Fruit fly (Drosophila melanogaster): ENCODE data around the gene Pomp.

The Pomp gene

dm6 chr2L:20761951-20762538 is 25.4 kb upstream of the Pomp start (continued):
- TF ChIP-seq CG31627 (GFP tag; optimal IDR thresholded peaks at IDR 0.05) (peak; percentile 59), Eip75B (GFP tag; optimal IDR thresholded peaks at IDR 0.05) (peak; percentile 57), Met (GFP tag; optimal IDR thresholded peaks at IDR 0.05) (peak; percentile 83), CG15336 (GFP tag; IDR thresholded peaks at IDR 0.05) (peak; percentile 84), svp (GFP tag) (peak; percentile 91), Blimp-1 (GFP tag; optimal IDR thresholded peaks at IDR 0.05) (peak; percentile 48), esn (GFP tag; optimal IDR thresholded peaks at IDR 0.05) (peak; percentile 86), net (GFP tag; optimal IDR thresholded peaks at IDR 0.05) (peak; percentile 81), CG8319 (GFP tag; optimal IDR thresholded peaks at IDR 0.05) (peak; percentile 69), ss (GFP tag; optimal IDR thresholded peaks at IDR 0.05) (peak; percentile 58 to 74), CG10669 (GFP tag; optimal IDR thresholded peaks at IDR 0.05) (peak; percentile 80), Eip78C (GFP tag) (peak; percentile 95), eg (GFP tag; IDR thresholded peaks at IDR 0.05) (peak; percentile 86), CG8119 (GFP tag; IDR thresholded peaks at IDR 0.05) (peak; percentile 79), cyc (GFP tag; optimal IDR thresholded peaks at IDR 0.05) (peak; percentile 77), Sox15 (GFP tag; optimal IDR thresholded peaks at IDR 0.05) (peak; percentile 67), CG11294 (GFP tag; IDR thresholded peaks at IDR 0.05) (peak; percentile 76), Hr38 (GFP tag; optimal IDR thresholded peaks at IDR 0.05) (no peak)

DNA sequence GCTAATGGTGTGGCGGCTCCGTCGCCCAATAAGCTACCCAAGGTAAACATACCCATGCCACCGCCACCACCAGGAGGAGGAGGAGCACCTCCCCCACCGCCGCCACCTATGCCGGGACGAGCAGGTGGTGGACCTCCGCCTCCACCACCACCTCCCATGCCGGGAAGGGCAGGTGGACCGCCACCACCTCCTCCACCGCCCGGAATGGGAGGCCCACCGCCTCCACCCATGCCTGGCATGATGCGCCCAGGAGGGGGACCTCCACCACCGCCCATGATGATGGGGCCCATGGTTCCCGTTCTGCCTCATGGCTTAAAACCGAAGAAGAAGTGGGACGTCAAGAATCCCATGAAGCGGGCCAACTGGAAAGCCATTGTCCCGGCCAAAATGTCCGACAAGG is 22.8 kb upstream of the Pomp start:
- TF ChIP-seq Sox14 (GFP tag; optimal IDR thresholded peaks at IDR 0.05) (no peak), CG3919 (GFP tag; optimal IDR thresholded peaks at IDR 0.05) (no peak), Sox15 (GFP tag; optimal IDR thresholded peaks at IDR 0.05) (no peak), CG34406 (GFP tag; optimal IDR thresholded peaks at IDR 0.05) (no peak), CG10631 (GFP tag; optimal IDR thresholded peaks at IDR 0.05) (no peak), Ets21C (GFP tag; optimal IDR thresholded peaks at IDR 0.05) (no peak), vri (GFP tag; optimal IDR thresholded peaks at IDR 0.05) (no peak), CG8632 (GFP tag; optimal IDR thresholded peaks at IDR 0.05) (no peak)

dm6 chr2L:20768568-20769071 is 18.8 kb upstream of the Pomp start:
- TF ChIP-seq dac (GFP tag; optimal IDR thresholded peaks at IDR 0.05) = no peak
- TF ChIP-seq Smox (GFP tag; optimal IDR thresholded peaks at IDR 0.05) = no peak
- TF ChIP-seq CG8119 (GFP tag; IDR thresholded peaks at IDR 0.05) = no peak
- no peak for TF ChIP-seq lz (GFP tag; optimal IDR thresholded peaks at IDR 0.05)

- TF ChIP-seq fkh (GFP tag; optimal IDR thresholded peaks at IDR 0.05) = peak; percentile 52
- peak; percentile 72 for TF ChIP-seq CG3919 (GFP tag; optimal IDR thresholded peaks at IDR 0.05)
- no peak for TF ChIP-seq Hr38 (GFP tag; optimal IDR thresholded peaks at IDR 0.05)
- peak; percentile 14 for TF ChIP-seq CG31627 (GFP tag; optimal IDR thresholded peaks at IDR 0.05)
- TF ChIP-seq CG11294 (GFP tag; IDR thresholded peaks at IDR 0.05) = no peak
- TF ChIP-seq CG6163 (GFP tag; IDR thresholded peaks at IDR 0.05) = peak; percentile 86
- TF ChIP-seq fd59A (GFP tag; optimal IDR thresholded peaks at IDR 0.05) = no peak
- TF ChIP-seq vri (GFP tag; optimal IDR thresholded peaks at IDR 0.05) = peak; percentile 75
- peak; percentile 18 for TF ChIP-seq CG1621 (tag; optimal IDR thresholded peaks at IDR 0.05)
- peak; percentile 46 for TF ChIP-seq CG6854 (GFP tag; optimal IDR thresholded peaks at IDR 0.05)
- peak; percentile 51 for TF ChIP-seq CG9139 (GFP tag; optimal IDR thresholded peaks at IDR 0.05)
- TF ChIP-seq CG11762 (GFP tag; optimal IDR thresholded peaks at IDR 0.05; ENCODE audit: insufficient read depth) = peak; percentile 51
- TF ChIP-seq Blimp-1 (GFP tag; optimal IDR thresholded peaks at IDR 0.05) = peak; percentile 11
- peak; percentile 25 for TF ChIP-seq net (GFP tag; optimal IDR thresholded peaks at IDR 0.05)
- peak; percentile 41 for TF ChIP-seq CG6792 (GFP tag; optimal IDR thresholded peaks at IDR 0.05)
- peak; percentile 39 for TF ChIP-seq CG8319 (GFP tag; optimal IDR thresholded peaks at IDR 0.05)
- TF ChIP-seq acj6 (GFP tag; optimal IDR thresholded peaks at IDR 0.05) = peak; percentile 42
- peak; percentile 44; the same call in 1 of the 3 replicates for TF ChIP-seq CG8119 (GFP tag; IDR thresholded peaks at IDR 0.05)
- peak; percentile 23 for TF ChIP-seq CG16779 (tag; optimal IDR thresholded peaks at IDR 0.05)
- peak; percentile 50 for TF ChIP-seq lz (GFP tag; optimal IDR thresholded peaks at IDR 0.05)
- peak; percentile 57; the same call in 1 of the 3 replicates for TF ChIP-seq eg (GFP tag; IDR thresholded peaks at IDR 0.05)
- peak; percentile 36 for TF ChIP-seq achi (GFP tag; optimal IDR thresholded peaks at IDR 0.05)
- peak; percentile 19 for TF ChIP-seq OdsH (GFP tag; optimal IDR thresholded peaks at IDR 0.05)
- peak; percentile 28 for TF ChIP-seq Sox102F (GFP tag; optimal IDR thresholded peaks at IDR 0.05)
- TF ChIP-seq CG11902 (GFP tag; optimal IDR thresholded peaks at IDR 0.05) = no peak
- TF ChIP-seq CG34406 (GFP tag; optimal IDR thresholded peaks at IDR 0.05) = peak; percentile 66
- TF ChIP-seq Eip78C (GFP tag) = no peak
- peak; percentile 14 for TF ChIP-seq Sox14 (GFP tag; optimal IDR thresholded peaks at IDR 0.05)
- TF ChIP-seq CG10631 (GFP tag; optimal IDR thresholded peaks at IDR 0.05) = no peak
- TF ChIP-seq CG7368 (GFP tag; optimal IDR thresholded peaks at IDR 0.05) = peak; percentile 70
These were observed 17.1 kb upstream of the Pomp start, which contains the start of gene cad for dm6 chr2L:20770242-20770769. TSS of gene cad (plus strand) at chr2L:20770731.

Data from whole organism, prepupa.